Fruit fly (Drosophila melanogaster): Measurements from ENCODE around the gene CG3631.

Gene CG3631

dm6 chr3R:14875274-14875964 lies 3.8 kb upstream of the CG3631 start, which contains the start of gene btsz (continued):
- TF ChIP-seq hbn (GFP tag; IDR thresholded peaks at IDR 0.05; ENCODE audit: partially characterized antibody), result no peak
- no peak for TF ChIP-seq sisA (GFP tag; IDR thresholded peaks at IDR 0.05)
- no peak for TF ChIP-seq CG2202 (tag; optimal IDR thresholded peaks at IDR 0.05)
- no peak for TF ChIP-seq zen (tag; optimal IDR thresholded peaks at IDR 0.05)
- peak; percentile 21 for TF ChIP-seq mam (GFP tag; optimal IDR thresholded peaks at IDR 0.05)
- TF ChIP-seq rib (GFP tag; IDR thresholded peaks at IDR 0.05), result no peak
- peak; percentile 47 for TF ChIP-seq CG15514 (GFP tag; optimal IDR thresholded peaks at IDR 0.05)
- no peak for TF ChIP-seq HmgD (GFP tag; optimal IDR thresholded peaks at IDR 0.05)
- peak; percentile 43 for TF ChIP-seq CG6683 (GFP tag; optimal IDR thresholded peaks at IDR 0.05)
- peak; percentile 39 for TF ChIP-seq lilli (GFP tag; optimal IDR thresholded peaks at IDR 0.05)
- peak; percentile 5 for TF ChIP-seq zfh2 (GFP tag; optimal IDR thresholded peaks at IDR 0.05)
- no peak for TF ChIP-seq CG9797 (GFP tag; optimal IDR thresholded peaks at IDR 0.05)
- peak; percentile 35 for TF ChIP-seq CG12104 (GFP tag; optimal IDR thresholded peaks at IDR 0.05)
- peak; percentile 53 for TF ChIP-seq caup (GFP tag; optimal IDR thresholded peaks at IDR 0.05; ENCODE audit: severe bottlenecking)
- peak; percentile 27 for TF ChIP-seq tio (GFP tag; optimal IDR thresholded peaks at IDR 0.05)
- TF ChIP-seq vnd (GFP tag; IDR thresholded peaks at IDR 0.05; ENCODE audit: partially characterized antibody), result no peak
- no peak for TF ChIP-seq CG4282 (GFP tag; optimal IDR thresholded peaks at IDR 0.05)
- TF ChIP-seq p53 (GFP tag; optimal IDR thresholded peaks at IDR 0.05), result no peak
- TF ChIP-seq CG6654 (GFP tag; optimal IDR thresholded peaks at IDR 0.05), result no peak
- TF ChIP-seq CG12769 (tag; optimal IDR thresholded peaks at IDR 0.05), result no peak
- TF ChIP-seq ssp (GFP tag; IDR thresholded peaks at IDR 0.05), result no peak
- TF ChIP-seq fd64A (GFP tag; optimal IDR thresholded peaks at IDR 0.05), result no peak
- no peak for TF ChIP-seq kah (GFP tag; optimal IDR thresholded peaks at IDR 0.05)
- no peak for TF ChIP-seq CG10979 (tag; optimal IDR thresholded peaks at IDR 0.05)
- no peak for TF ChIP-seq schlank (tag; optimal IDR thresholded peaks at IDR 0.05)
- no peak for TF ChIP-seq CG2875 (GFP tag; optimal IDR thresholded peaks at IDR 0.05)
- TF ChIP-seq NfI (GFP tag; optimal IDR thresholded peaks at IDR 0.05), result peak; percentile 14
- TF ChIP-seq CG4328 (GFP tag; optimal IDR thresholded peaks at IDR 0.05), result peak; percentile 31
- no peak for TF ChIP-seq z (GFP tag; IDR thresholded peaks at IDR 0.05)
- TF ChIP-seq CG8478 (optimal IDR thresholded peaks at IDR 0.05), result no peak
- peak; percentile 40; the same call in 1 of the 2 replicates for TF ChIP-seq slbo (GFP tag; IDR thresholded peaks at IDR 0.05)
- no peak for TF ChIP-seq CG7745 (tag; optimal IDR thresholded peaks at IDR 0.05)
- no peak for TF ChIP-seq CG14050 (GFP tag; IDR thresholded peaks at IDR 0.05)
- TF ChIP-seq CG7786 (GFP tag; optimal IDR thresholded peaks at IDR 0.05), result no peak
- no peak for TF ChIP-seq Neu2 (GFP tag; optimal IDR thresholded peaks at IDR 0.05; ENCODE audit: borderline replicate concordance)
- peak; percentile 18 for TF ChIP-seq Hr3 (GFP tag; optimal IDR thresholded peaks at IDR 0.05)
- no peak for TF ChIP-seq E2f2 (GFP tag; IDR thresholded peaks at IDR 0.05)
- no peak for TF ChIP-seq YL-1 (GFP tag; optimal IDR thresholded peaks at IDR 0.05)
- TF ChIP-seq gsb-n (tag; optimal IDR thresholded peaks at IDR 0.05), result no peak
- TF ChIP-seq chm (GFP tag; IDR thresholded peaks at IDR 0.05), result no peak
- no peak for TF ChIP-seq NC2β (GFP tag; optimal IDR thresholded peaks at IDR 0.05)
- no peak for TF ChIP-seq CG3847 (GFP tag; IDR thresholded peaks at IDR 0.05)
- TF ChIP-seq Kr (GFP tag; optimal IDR thresholded peaks at IDR 0.05), result no peak
- TF ChIP-seq CG30431 (GFP tag; optimal IDR thresholded peaks at IDR 0.05), result no peak
- no peak for TF ChIP-seq TFAM (GFP tag; optimal IDR thresholded peaks at IDR 0.05)
- no peak for TF ChIP-seq jumu (GFP tag; optimal IDR thresholded peaks at IDR 0.05)
- no peak for TF ChIP-seq CG6813 (GFP tag; optimal IDR thresholded peaks at IDR 0.05)
- no peak for TF ChIP-seq CG4707 (GFP tag; optimal IDR thresholded peaks at IDR 0.05)
- TF ChIP-seq CG12391 (tag; optimal IDR thresholded peaks at IDR 0.05), result peak; percentile 40
- no peak for TF ChIP-seq Atf3 (GFP tag; optimal IDR thresholded peaks at IDR 0.05)
